Fruit fly (Drosophila melanogaster) whole organism, embryonic: ENCODE results near the gene CG12662.

ENCODE experiments used
- Antp ChIP-seq: fragments of 200-800 bp; sonication (Bioruptor generic); optimal IDR thresholded peaks from 3 replicates; lab custom pipeline; 2016; ENCODE audit warnings: missing biosample characterization, missing genetic modification characterization
- CG10431 ChIP-seq: fragments of 200-800 bp; sonication (Bioruptor generic); optimal IDR thresholded peaks from 3 replicates; lab custom pipeline; 2018; ENCODE audit warnings: missing biosample characterization, mild to moderate bottlenecking, missing genetic modification characterization
- CG14860 ChIP-seq: fragments of 200-800 bp; sonication (Bioruptor generic); IDR thresholded peaks from 3 replicates; pipeline ENCODE4 v1.3.6; 2022; ENCODE audit warnings: missing biosample characterization, missing genetic modification characterization; ENCODE audit not compliant: partially characterized antibody
- CG15514 ChIP-seq: fragments of 200-800 bp; sonication (Bioruptor generic); optimal IDR thresholded peaks from 3 replicates; lab custom pipeline; 2017; ENCODE audit warnings: missing biosample characterization, missing genetic modification characterization, mild to moderate bottlenecking, moderate library complexity, missing genetic modification reagents
- CG15696 ChIP-seq: fragments of 200-800 bp; sonication (Bioruptor generic); optimal IDR thresholded peaks from 2 replicates; lab custom pipeline; 2019; ENCODE audit warnings: missing biosample characterization, mild to moderate bottlenecking, missing genetic modification characterization, moderate library complexity
- CG18011 ChIP-seq: fragments of 200-800 bp; sonication (Bioruptor generic); optimal IDR thresholded peaks from 2 replicates; lab custom pipeline; 2017; ENCODE audit warnings: missing biosample characterization, missing genetic modification characterization, mild to moderate bottlenecking, moderate library complexity, missing genotype
- CG2129 ChIP-seq: fragments of 200-800 bp; sonication (Bioruptor generic); IDR thresholded peaks from 2 replicates; pipeline ENCODE4 v1.3.6; 2022; ENCODE audit warnings: missing biosample characterization, missing genetic modification characterization; ENCODE audit not compliant: partially characterized antibody
- CG2712 ChIP-seq: fragments of 200-800 bp; optimal IDR thresholded peaks from 3 replicates; lab custom pipeline; 2019; ENCODE audit warnings: missing biosample characterization, mild to moderate bottlenecking, missing genetic modification characterization, moderate library complexity
- CG31441 ChIP-seq: fragments of 200-800 bp; sonication (Bioruptor generic); IDR thresholded peaks from 2 replicates; pipeline ENCODE4 v1.3.6; 2022; ENCODE audit warnings: missing biosample characterization, missing genetic modification characterization
- CG32767 ChIP-seq: fragments of 200-800 bp; sonication (Bioruptor generic); IDR thresholded peaks from 2 replicates; pipeline ENCODE4 v1.3.6; 2022; ENCODE audit warnings: missing biosample characterization, missing genetic modification characterization
- CG34376 ChIP-seq: fragments of 200-800 bp; sonication (Bioruptor generic); optimal IDR thresholded peaks from 2 replicates; lab custom pipeline; 2018; ENCODE audit warnings: missing biosample characterization, mild to moderate bottlenecking, missing genetic modification characterization
- CG3726 ChIP-seq: fragments of 200-800 bp; sonication (Bioruptor generic); IDR thresholded peaks from 3 replicates; pipeline ENCODE4, ENCODE4 v1.3.6; 2022; ENCODE audit warnings: missing biosample characterization, missing genetic modification characterization
- CG3838 ChIP-seq: fragments of 200-800 bp; sonication (Bioruptor generic); optimal IDR thresholded peaks from 3 replicates; lab custom pipeline; 2016; ENCODE audit warnings: missing biosample characterization, missing genetic modification characterization
- CG43689 ChIP-seq: fragments of 200-800 bp; sonication (Bioruptor generic); IDR thresholded peaks from 2 replicates; pipeline ENCODE4 v1.3.6; 2022; ENCODE audit warnings: missing biosample characterization, missing genetic modification characterization
- CG4730 ChIP-seq: fragments of 200-800 bp; sonication (Bioruptor generic); IDR thresholded peaks from 2 replicates; pipeline ENCODE4 v1.3.6; 2022; ENCODE audit warnings: missing biosample characterization, missing genetic modification characterization
- CG6689 ChIP-seq: fragments of 200-800 bp; sonication (Bioruptor generic); IDR thresholded peaks from 2 replicates; pipeline ENCODE4 v1.3.6; 2022; ENCODE audit warnings: missing biosample characterization, missing genetic modification characterization
- CG7357 ChIP-seq: fragments of 200-800 bp; sonication (Bioruptor generic); IDR thresholded peaks from 3 replicates; pipeline ENCODE4 v1.3.6; 2022; ENCODE audit warnings: missing biosample characterization, missing genetic modification characterization
- CG7556 ChIP-seq: fragments of 200-800 bp; sonication (Bioruptor generic); optimal IDR thresholded peaks from 2 replicates; lab custom pipeline; 2017; ENCODE audit warnings: missing biosample characterization, mild to moderate bottlenecking, missing genetic modification characterization
- CG7963 ChIP-seq: fragments of 200-800 bp; sonication (Bioruptor generic); IDR thresholded peaks from 3 replicates; pipeline ENCODE4 v1.3.6; 2022; ENCODE audit warnings: missing biosample characterization, missing genetic modification characterization; ENCODE audit not compliant: partially characterized antibody
- CG8359 ChIP-seq: fragments of 200-800 bp; sonication (Bioruptor generic); optimal IDR thresholded peaks from 2 replicates; lab custom pipeline; 2017; ENCODE audit warnings: missing biosample characterization, mild to moderate bottlenecking, missing genetic modification characterization, borderline replicate concordance
- CG9609 ChIP-seq: fragments of 200-800 bp; sonication (Bioruptor generic); optimal IDR thresholded peaks from 3 replicates; lab custom pipeline; 2016; ENCODE audit warnings: missing biosample characterization, missing genetic modification characterization
- CTCF ChIP-seq: fragments of 200-800 bp; sonication (Bioruptor generic); optimal IDR thresholded peaks from 2 replicates; lab custom pipeline; 2017; ENCODE audit warnings: missing biosample characterization, mild to moderate bottlenecking, missing genetic modification characterization, moderate library complexity
- CoRest ChIP-seq: fragments of 200-800 bp; sonication (Bioruptor generic); optimal IDR thresholded peaks from 3 replicates; lab custom pipeline; 2018; ENCODE audit warnings: missing biosample characterization, mild to moderate bottlenecking, missing genetic modification characterization, moderate library complexity
- D19B ChIP-seq: fragments of 200-800 bp; sonication (Bioruptor generic); optimal IDR thresholded peaks from 2 replicates; lab custom pipeline; 2017; ENCODE audit warnings: missing biosample characterization, mild to moderate bottlenecking, missing genetic modification characterization
- Dip2 ChIP-seq: fragments of 200-800 bp; sonication (Bioruptor generic); IDR thresholded peaks from 2 replicates; pipeline ENCODE4 v1.3.6; 2022; ENCODE audit warnings: missing biosample characterization, missing genetic modification characterization
- Dip3 ChIP-seq: fragments of 200-800 bp; sonication (Bioruptor generic); optimal IDR thresholded peaks from 3 replicates; lab custom pipeline; 2016; ENCODE audit warnings: missing biosample characterization, missing genetic modification characterization
- Ets65A ChIP-seq: fragments of 200-800 bp; sonication (Bioruptor generic); peaks from one replicate; lab custom pipeline; 2016; ENCODE audit warnings: missing biosample characterization, missing genetic modification characterization
- HmgZ ChIP-seq: fragments of 200-800 bp; sonication (Bioruptor generic); optimal IDR thresholded peaks from 2 replicates; lab custom pipeline; 2018; ENCODE audit warnings: missing biosample characterization, mild to moderate bottlenecking, missing genetic modification characterization
- Hmx ChIP-seq: fragments of 200-800 bp; sonication (Bioruptor generic); optimal IDR thresholded peaks from 2 replicates; lab custom pipeline; 2016; ENCODE audit warnings: missing biosample characterization, missing genetic modification characterization
- Hr51 ChIP-seq, 2 experiments: fragments of 200-800 bp; sonication (Bioruptor generic); optimal IDR thresholded peaks; 2 replicates in 1 of 2; 3 replicates in 1 of 2; lab custom pipeline; 2016 to 2018; ENCODE audit warnings: missing biosample characterization in 2 of 2, missing genetic modification characterization in 2 of 2, mild to moderate bottlenecking in 1 of 2, moderate library complexity in 1 of 2
- Nf-YC ChIP-seq: fragments of 200-800 bp; optimal IDR thresholded peaks from 3 replicates; lab custom pipeline; 2019; ENCODE audit warnings: missing biosample characterization, mild to moderate bottlenecking, missing genetic modification characterization, moderate library complexity
- Oli ChIP-seq: fragments of 200-800 bp; sonication (Bioruptor generic); optimal IDR thresholded peaks from 2 replicates; lab custom pipeline; 2018; ENCODE audit warnings: missing biosample characterization, mild to moderate bottlenecking, missing genetic modification characterization, moderate library complexity
- Scr ChIP-seq: fragments of 200-800 bp; sonication (Bioruptor generic); IDR thresholded peaks from 2 replicates; pipeline ENCODE4 v1.3.6; 2022; ENCODE audit warnings: missing biosample characterization, missing genetic modification characterization; ENCODE audit not compliant: partially characterized antibody
- Sry-β ChIP-seq: fragments of 200-800 bp; sonication (Bioruptor generic); optimal IDR thresholded peaks from 2 replicates; lab custom pipeline; 2018; ENCODE audit warnings: missing biosample characterization, mild to moderate bottlenecking, missing genetic modification characterization, moderate library complexity
- Vsx1 ChIP-seq: fragments of 200-800 bp; sonication (Bioruptor generic); optimal IDR thresholded peaks from 2 replicates; lab custom pipeline; 2017; ENCODE audit warnings: missing biosample characterization, mild to moderate bottlenecking, missing genetic modification characterization, missing genetic modification reagents
- esg ChIP-seq: fragments of 200-800 bp; sonication (Bioruptor generic); conservative IDR thresholded peaks from 2 replicates; pipeline ENCODE4 v1.3.6; 2022; ENCODE audit warnings: missing biosample characterization, missing genetic modification characterization
- fd3F ChIP-seq: fragments of 200-800 bp; sonication (Bioruptor generic); optimal IDR thresholded peaks from 2 replicates; lab custom pipeline; 2018; ENCODE audit warnings: missing biosample characterization, mild to moderate bottlenecking, missing genetic modification characterization, moderate library complexity
- ftz-f1 ChIP-seq: fragments of 200-800 bp; sonication (Bioruptor generic); optimal IDR thresholded peaks from 2 replicates; lab custom pipeline; 2016; ENCODE audit warnings: missing biosample characterization, missing genetic modification characterization
- gcm ChIP-seq: fragments of 200-800 bp; sonication (Bioruptor generic); optimal IDR thresholded peaks from 2 replicates; lab custom pipeline; 2019; ENCODE audit warnings: missing biosample characterization, mild to moderate bottlenecking, missing genetic modification characterization, moderate library complexity
- gcm2 ChIP-seq: fragments of 200-800 bp; sonication (Bioruptor generic); optimal IDR thresholded peaks from 2 replicates; lab custom pipeline; 2016; ENCODE audit warnings: missing biosample characterization, missing genetic modification characterization
- grn ChIP-seq: fragments of 200-800 bp; sonication (Bioruptor generic); optimal IDR thresholded peaks from 3 replicates; lab custom pipeline; 2017; ENCODE audit warnings: missing biosample characterization, missing genetic modification characterization
- hth ChIP-seq: fragments of >200 bp; optimal IDR thresholded peaks from 2 replicates; lab custom pipeline; 2017; ENCODE audit warnings: inconsistent platforms
- klu ChIP-seq: fragments of 200-800 bp; sonication (Bioruptor generic); IDR thresholded peaks from 2 replicates; pipeline ENCODE4 v1.3.6; 2022; ENCODE audit warnings: missing biosample characterization, missing genetic modification characterization
- lab ChIP-seq: fragments of 200-800 bp; sonication (Bioruptor generic); optimal IDR thresholded peaks from 3 replicates; lab custom pipeline; 2017; ENCODE audit warnings: missing biosample characterization, missing genetic modification characterization, mild to moderate bottlenecking, moderate library complexity, missing genetic modification reagents
- lbe ChIP-seq: fragments of 200-800 bp; sonication (Bioruptor generic); optimal IDR thresholded peaks from 2 replicates; lab custom pipeline; 2016; ENCODE audit warnings: missing biosample characterization, mild to moderate bottlenecking, missing genetic modification characterization
- lov ChIP-seq, 2 experiments: fragments of 200-800 bp in 1 of 2; fragments of >200 bp in 1 of 2; sonication (Bioruptor generic) in 1 of 2; IDR thresholded peaks in 1 of 2; optimal IDR thresholded peaks in 1 of 2; 2 replicates in 1 of 2; 3 replicates in 1 of 2; pipeline versions ENCODE4 v1.3.6 to Lab custom; 2017 to 2022; ENCODE audit warnings: missing biosample characterization in 1 of 2, missing genetic modification characterization in 1 of 2
- oc ChIP-seq: fragments of 200-800 bp; sonication (Bioruptor generic); optimal IDR thresholded peaks from 2 replicates; lab custom pipeline; 2018; ENCODE audit warnings: missing biosample characterization, mild to moderate bottlenecking, missing genetic modification characterization, moderate library complexity
- pho ChIP-seq: fragments of 200-800 bp; sonication (Bioruptor generic); optimal IDR thresholded peaks from 2 replicates; lab custom pipeline; 2016; ENCODE audit warnings: missing biosample characterization, missing genetic modification characterization
- pros ChIP-seq: fragments of 200-800 bp; sonication (Bioruptor generic); optimal IDR thresholded peaks from 3 replicates; lab custom pipeline; 2019; ENCODE audit warnings: missing biosample characterization, mild to moderate bottlenecking, missing genetic modification characterization, moderate library complexity
- rib ChIP-seq: fragments of 200-800 bp; sonication (Bioruptor generic); IDR thresholded peaks from 2 replicates; pipeline ENCODE4 v1.3.6; 2022; ENCODE audit warnings: missing biosample characterization, missing genetic modification characterization
- sqz ChIP-seq: fragments of 200-800 bp; sonication (Bioruptor generic); optimal IDR thresholded peaks from 3 replicates; lab custom pipeline; 2018; ENCODE audit warnings: missing biosample characterization, mild to moderate bottlenecking, missing genetic modification characterization

The CG12662 gene

DNA sequence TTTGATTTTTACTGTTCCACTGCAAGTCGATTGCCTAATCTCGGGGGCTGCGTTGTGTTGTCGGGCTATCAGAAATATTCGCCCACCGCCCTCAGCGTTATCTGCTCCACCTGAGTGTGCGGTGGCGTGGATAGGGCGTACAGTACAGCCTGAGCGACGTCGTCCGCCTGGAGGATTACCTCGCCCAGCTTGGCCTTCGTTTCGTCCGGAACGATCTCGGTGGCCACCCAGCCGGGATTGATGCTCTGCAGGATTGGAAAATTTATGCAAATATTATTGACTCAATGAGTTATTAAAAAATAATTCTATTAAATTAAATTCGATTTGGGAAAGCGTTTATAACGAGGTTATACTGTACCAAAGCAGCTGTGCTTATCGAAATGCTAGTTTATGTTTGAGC, 11.1 kb downstream of the CG12662 start (continued):
- TF ChIP-seq Hr51 (GFP tag; optimal IDR thresholded peaks at IDR 0.05; lab: Kevin White, UChicago): peak in 1 of 2 experiments; percentile 43
- no peak for TF ChIP-seq CG3726
- no peak for TF ChIP-seq CG9609
- no peak for TF ChIP-seq CG8359
- TF ChIP-seq gcm (GFP tag; lab: Kevin White, UChicago): no peak
- TF ChIP-seq Hmx (GFP tag; lab: Kevin White, UChicago): no peak
- no peak for TF ChIP-seq Sry-β (GFP tag; lab: Kevin White, UChicago)
- TF ChIP-seq Oli (tag; lab: Kevin White, UChicago): no peak
- TF ChIP-seq CG14860 (GFP tag; lab: Robert Waterston, UW): no peak
- no peak for TF ChIP-seq CG3838 (GFP tag; lab: Kevin White, UChicago)
- TF ChIP-seq CG7963 (GFP tag; lab: Robert Waterston, UW): no peak
- no peak for TF ChIP-seq D19B (GFP tag; lab: Kevin White, UChicago)
- TF ChIP-seq ftz-f1 (GFP tag; lab: Kevin White, UChicago): no peak
- TF ChIP-seq Dip3: no peak
- peak; percentile 32; the same call in 1 of the 2 replicates for TF ChIP-seq esg (GFP tag; lab: Robert Waterston, UW)
- TF ChIP-seq rib (GFP tag; lab: Robert Waterston, UW): no peak
- TF ChIP-seq CG4730: no peak
- TF ChIP-seq klu (GFP tag; lab: Robert Waterston, UW): no peak
- peak; percentile 38 for TF ChIP-seq CoRest
- peak; percentile 36 for TF ChIP-seq lab (GFP tag; lab: Kevin White, UChicago)
- no peak for TF ChIP-seq pros (GFP tag; lab: Kevin White, UChicago)
- no peak for TF ChIP-seq CG15696
- TF ChIP-seq Nf-YC: no peak
- TF ChIP-seq Scr (GFP tag; lab: Robert Waterston, UW): no peak
- no peak for TF ChIP-seq oc
- peak; percentile 3 for TF ChIP-seq fd3F (GFP tag; lab: Kevin White, UChicago)
- peak; percentile 66 for TF ChIP-seq Ets65A (GFP tag; lab: Kevin White, UChicago)
- no peak for TF ChIP-seq CG34376 (GFP tag; lab: Kevin White, UChicago)
- no peak for TF ChIP-seq grn
- TF ChIP-seq CG10431 (GFP tag; lab: Kevin White, UChicago): no peak
- TF ChIP-seq CG7556: no peak
- TF ChIP-seq lbe (GFP tag; lab: Kevin White, UChicago): no peak
- no peak for TF ChIP-seq CG2129
- no peak for TF ChIP-seq Vsx1 (GFP tag; lab: Kevin White, UChicago)
- TF ChIP-seq CG6689: peak; percentile 46
- no peak for TF ChIP-seq sqz (GFP tag; lab: Kevin White, UChicago)
- 0 out of 2 replicates have a peak, but pooled peaks have one; percentile 38 for TF ChIP-seq CG32767 (GFP tag; lab: Robert Waterston, UW)
- no peak for TF ChIP-seq CG31441
- no peak for TF ChIP-seq CG2712 (tag; lab: Kevin White, UChicago)
- TF ChIP-seq Dip2 (GFP tag; lab: Robert Waterston, UW): no peak
- TF ChIP-seq HmgZ (tag; lab: Kevin White, UChicago): peak; percentile 25
- TF ChIP-seq lov (optimal IDR thresholded peaks at IDR 0.05; lab: Kevin White, UChicago): no peak
- TF ChIP-seq lov (GFP tag; IDR thresholded peaks at IDR 0.05; lab: Robert Waterston, UW): no peak
- TF ChIP-seq CG7357: 0 out of 3 replicates have a peak, but pooled peaks have one; percentile 23
- TF ChIP-seq CG18011 (GFP tag; lab: Kevin White, UChicago): no peak
- no peak for TF ChIP-seq CG43689 (GFP tag; lab: Robert Waterston, UW)
- TF ChIP-seq CTCF (GFP tag; lab: Kevin White, UChicago): no peak
- no peak for TF ChIP-seq pho
- no peak for TF ChIP-seq CG15514 (GFP tag; lab: Kevin White, UChicago)
- TF ChIP-seq hth: no peak
- no peak for TF ChIP-seq Antp (GFP tag; lab: Kevin White, UChicago)
- no peak for TF ChIP-seq gcm2
